Worm (Caenorhabditis elegans) whole organism, L3 larva: ENCODE measurements around the gene glb-32.

Experiments
- R02D3.7 ChIP-seq: fragments of 150-350 bp; optimal IDR thresholded peaks from 2 replicates; lab custom pipeline; 2014; ENCODE audit warnings: missing biosample characterization, missing genetic modification characterization
- lin-15B ChIP-seq: fragments of 150-350 bp; optimal IDR thresholded peaks from 2 replicates; lab custom pipeline; 2014; ENCODE audit warnings: missing biosample characterization, missing genetic modification characterization
- lin-39 ChIP-seq: fragments of 150-350 bp; optimal IDR thresholded peaks from 2 replicates; lab custom pipeline; 2018; ENCODE audit warnings: missing biosample characterization, missing genetic modification reagents, missing genetic modification characterization
- nfya-1 ChIP-seq: sonication (generic microtip); optimal IDR thresholded peaks from 2 replicates; lab custom pipeline; 2017; ENCODE audit warnings: missing genetic modification characterization, mild to moderate bottlenecking, missing compliant biosample characterization, antibody characterized with exemption, moderate library complexity; ENCODE audit not compliant: insufficient read depth
- nhr-11 ChIP-seq: fragments of 150-350 bp; optimal IDR thresholded peaks from 2 replicates; lab custom pipeline; 2014; ENCODE audit warnings: missing biosample characterization, missing genetic modification characterization
- nhr-67 ChIP-seq: fragments of 150-350 bp; optimal IDR thresholded peaks from 2 replicates; lab custom pipeline; 2014; ENCODE audit warnings: missing biosample characterization, missing genetic modification characterization
- nhr-77 ChIP-seq: fragments of 150-350 bp; optimal IDR thresholded peaks from 2 replicates; lab custom pipeline; 2014; ENCODE audit warnings: missing biosample characterization, missing genetic modification characterization
- pha-4 ChIP-seq: fragments of 150-350 bp; optimal IDR thresholded peaks from 2 replicates; lab custom pipeline; 2014; ENCODE audit warnings: missing biosample characterization, missing genetic modification reagents, missing genetic modification characterization
- skn-1 ChIP-seq: fragments of 150-350 bp; optimal IDR thresholded peaks from 2 replicates; lab custom pipeline; 2014; ENCODE audit warnings: missing biosample characterization, missing genetic modification characterization

ce11 chrV:5137919-5138318 is 48.6 kb upstream of the glb-32 start, which contains the start of gene F14F9.3:
- no peak for TF ChIP-seq lin-39 (tag; lab: Kevin White, UChicago)
- no peak for TF ChIP-seq nfya-1
- TF ChIP-seq skn-1 (tag; lab: Kevin White, UChicago): no peak
- TF ChIP-seq lin-15B (tag; lab: Kevin White, UChicago): no peak
- no peak for TF ChIP-seq R02D3.7
- TF ChIP-seq nhr-77 (tag; lab: Kevin White, UChicago): no peak
- TF ChIP-seq pha-4 (tag; lab: Kevin White, UChicago): no peak
- no peak for TF ChIP-seq nhr-11 (tag; lab: Kevin White, UChicago)
- TF ChIP-seq nhr-67: no peak
